Worm (Caenorhabditis elegans) whole organism, L4 larva: ENCODE results near the gene math-33.

Experiments used
- F26F4.8 ChIP-seq: fragments of 200-800 bp; sonication (Bioruptor generic); conservative IDR thresholded peaks from 2 replicates; pipeline ENCODE4 v1.3.6; 2022; ENCODE audit warnings: missing genetic modification characterization, missing compliant biosample characterization
- Y48G9A.11 ChIP-seq: fragments of 200-800 bp; sonication (Bioruptor generic); IDR thresholded peaks from 2 replicates; pipeline ENCODE4 v1.3.6; 2022; ENCODE audit warnings: missing genetic modification reagents, missing genetic modification characterization, missing compliant biosample characterization
- aha-1 ChIP-seq: fragments of 150-350 bp; peaks from one replicate; lab custom pipeline; 2014; ENCODE audit warnings: missing biosample characterization, missing genetic modification characterization
- ama-1 ChIP-seq: fragments of 150-350 bp; optimal IDR thresholded peaks from 2 replicates; lab custom pipeline; 2014; ENCODE audit warnings: inconsistent platforms, mixed read lengths
- ceh-32 ChIP-seq: sonication (generic microtip); optimal IDR thresholded peaks from 2 replicates; lab custom pipeline; 2016; ENCODE audit warnings: mild to moderate bottlenecking, missing genetic modification characterization, missing compliant biosample characterization; ENCODE audit not compliant: poor library complexity
- ceh-44 ChIP-seq: fragments of 200-800 bp; sonication (Bioruptor generic); IDR thresholded peaks from 2 replicates; pipeline ENCODE4 v1.3.6; 2022; ENCODE audit warnings: missing genetic modification reagents, missing genetic modification characterization, missing compliant biosample characterization
- ceh-82 ChIP-seq: sonication (generic microtip); optimal IDR thresholded peaks from 2 replicates; lab custom pipeline; 2017; ENCODE audit warnings: missing biosample characterization, missing genetic modification characterization
- cey-2 ChIP-seq: sonication (generic microtip); optimal IDR thresholded peaks from 3 replicates; lab custom pipeline; 2017; ENCODE audit warnings: missing genetic modification characterization, mild to moderate bottlenecking, missing compliant biosample characterization, antibody characterized with exemption, borderline replicate concordance; ENCODE audit not compliant: insufficient read depth
- ctbp-1 ChIP-seq: fragments of 200-800 bp; sonication (Bioruptor generic); IDR thresholded peaks from 2 replicates; pipeline ENCODE4 v1.3.6; 2022; ENCODE audit warnings: missing genetic modification reagents, missing genetic modification characterization, missing compliant biosample characterization
- daf-12 ChIP-seq: fragments of 150-350 bp; optimal IDR thresholded peaks from 2 replicates; lab custom pipeline; 2014; ENCODE audit warnings: missing biosample characterization, missing genetic modification reagents, missing genetic modification characterization
- dve-1 ChIP-seq: sonication (generic microtip); optimal IDR thresholded peaks from 2 replicates; lab custom pipeline; 2017; ENCODE audit warnings: antibody characterized with exemption, mild to moderate bottlenecking, missing genetic modification characterization, missing compliant biosample characterization; ENCODE audit not compliant: insufficient read depth
- fkh-10 ChIP-seq: fragments of 150-350 bp; optimal IDR thresholded peaks from 2 replicates; lab custom pipeline; 2014; ENCODE audit warnings: missing biosample characterization, missing genetic modification reagents, missing genetic modification characterization
- fos-1 ChIP-seq: fragments of 150-350 bp; optimal IDR thresholded peaks from 2 replicates; lab custom pipeline; 2014; ENCODE audit warnings: missing biosample characterization, missing genetic modification characterization
- gei-8 ChIP-seq: fragments of 200-800 bp; sonication (Bioruptor generic); optimal IDR thresholded peaks from 2 replicates; lab custom pipeline; 2018; ENCODE audit warnings: mild to moderate bottlenecking, missing genetic modification characterization, missing compliant biosample characterization
- hif-1 ChIP-seq, 2 experiments: sonication (generic microtip); optimal IDR thresholded peaks; 2 replicates each; lab custom pipeline; 2016 to 2017; ENCODE audit warnings: missing compliant biosample characterization in 2 of 2, missing genetic modification characterization in 2 of 2, missing genetic modification reagents in 2 of 2, missing genotype in 2 of 2, mild to moderate bottlenecking in 1 of 2
- hlh-11 ChIP-seq: fragments of 200-800 bp; sonication (Bioruptor generic); optimal IDR thresholded peaks from 2 replicates; lab custom pipeline; 2018; ENCODE audit warnings: mild to moderate bottlenecking, missing genetic modification characterization, missing compliant biosample characterization
- jun-1 ChIP-seq: fragments of 150-350 bp; optimal IDR thresholded peaks from 2 replicates; lab custom pipeline; 2014; ENCODE audit warnings: missing biosample characterization, missing genetic modification reagents, missing genetic modification characterization
- lim-7 ChIP-seq: fragments of 200-800 bp; sonication (Bioruptor generic); IDR thresholded peaks from 2 replicates; pipeline ENCODE4 v1.3.6; 2022; ENCODE audit warnings: missing genetic modification characterization, missing compliant biosample characterization
- lin-13 ChIP-seq: fragments of 150-350 bp; optimal IDR thresholded peaks from 2 replicates; lab custom pipeline; 2014; ENCODE audit warnings: missing biosample characterization, missing genetic modification reagents, missing genetic modification characterization
- lin-29 ChIP-seq: fragments of 200-800 bp; sonication (Bioruptor generic); IDR thresholded peaks from 2 replicates; pipeline ENCODE4 v1.3.6; 2022; ENCODE audit warnings: missing genetic modification reagents, missing genetic modification characterization, missing compliant biosample characterization
- lin-38 ChIP-seq: fragments of 200-800 bp; sonication (Bioruptor generic); IDR thresholded peaks from 2 replicates; pipeline ENCODE4 v1.3.6; 2022; ENCODE audit warnings: missing genetic modification reagents, missing genetic modification characterization, missing compliant biosample characterization
- lsy-2 ChIP-seq, 2 experiments: fragments of 150-350 bp in 1 of 2; sonication (generic microtip) in 1 of 2; optimal IDR thresholded peaks; 2 replicates each; lab custom pipeline; 2014 to 2017; ENCODE audit warnings: missing biosample characterization in 2 of 2, missing genetic modification characterization in 2 of 2
- mxl-2 ChIP-seq: fragments of 200-800 bp; sonication (Bioruptor generic); conservative IDR thresholded peaks from 2 replicates; pipeline ENCODE4 v1.3.6; 2022; ENCODE audit warnings: missing genetic modification reagents, missing genetic modification characterization, missing compliant biosample characterization
- mxl-3 ChIP-seq: fragments of 200-800 bp; sonication (Bioruptor generic); optimal IDR thresholded peaks from 2 replicates; lab custom pipeline; 2018; ENCODE audit warnings: mild to moderate bottlenecking, missing genetic modification characterization, missing compliant biosample characterization
- nhr-102 ChIP-seq: sonication (generic microtip); optimal IDR thresholded peaks from 2 replicates; lab custom pipeline; 2016; ENCODE audit warnings: mild to moderate bottlenecking, missing genetic modification characterization, moderate library complexity, missing compliant biosample characterization
- nhr-11 ChIP-seq: fragments of 150-350 bp; optimal IDR thresholded peaks from 2 replicates; lab custom pipeline; 2014; ENCODE audit warnings: missing biosample characterization, missing genetic modification characterization
- nhr-111 ChIP-seq: fragments of 200-800 bp; sonication (Bioruptor generic); optimal IDR thresholded peaks from 2 replicates; lab custom pipeline; 2018; ENCODE audit warnings: mild to moderate bottlenecking, missing genetic modification characterization, missing compliant biosample characterization
- nhr-237 ChIP-seq: sonication (generic microtip); optimal IDR thresholded peaks from 2 replicates; lab custom pipeline; 2017; ENCODE audit warnings: missing biosample characterization, missing genetic modification characterization
- nhr-28 ChIP-seq: fragments of 150-350 bp; optimal IDR thresholded peaks from 2 replicates; lab custom pipeline; 2014; ENCODE audit warnings: missing biosample characterization, missing genetic modification characterization
- nhr-6 ChIP-seq: fragments of 150-350 bp; optimal IDR thresholded peaks from 2 replicates; lab custom pipeline; 2014; ENCODE audit warnings: missing biosample characterization, missing genetic modification characterization
- nhr-76 ChIP-seq: fragments of 150-350 bp; optimal IDR thresholded peaks from 2 replicates; lab custom pipeline; 2014; ENCODE audit warnings: missing biosample characterization, missing genetic modification characterization
- nhr-77 ChIP-seq: fragments of 150-350 bp; optimal IDR thresholded peaks from 2 replicates; lab custom pipeline; 2014; ENCODE audit warnings: missing biosample characterization, missing genetic modification characterization
- pha-4 ChIP-seq, 2 experiments: fragments of 150-350 bp in 1 of 2; fragments of 200-800 bp in 1 of 2; sonication (Bioruptor generic) in 1 of 2; IDR thresholded peaks in 1 of 2; optimal IDR thresholded peaks in 1 of 2; 2 replicates each; pipeline versions ENCODE4 v1.3.6 to Lab custom; 2014 to 2022; ENCODE audit warnings: missing genetic modification characterization in 2 of 2, missing genetic modification reagents in 2 of 2, missing biosample characterization in 1 of 2, missing compliant biosample characterization in 1 of 2
- pqm-1 ChIP-seq: sonication (generic microtip); optimal IDR thresholded peaks from 2 replicates; lab custom pipeline; 2017; ENCODE audit warnings: missing biosample characterization, missing genetic modification characterization
- rbr-2 ChIP-seq: sonication (generic microtip); optimal IDR thresholded peaks from 2 replicates; lab custom pipeline; 2016; ENCODE audit warnings: missing genotype, missing genetic modification characterization, missing compliant biosample characterization
- saeg-2 ChIP-seq: fragments of 200-800 bp; sonication (Bioruptor generic); IDR thresholded peaks from 2 replicates; pipeline ENCODE4 v1.3.6; 2022; ENCODE audit warnings: missing genetic modification reagents, missing genetic modification characterization, missing compliant biosample characterization
- sdz-12 ChIP-seq: fragments of 200-800 bp; sonication (Bioruptor generic); optimal IDR thresholded peaks from 2 replicates; lab custom pipeline; 2018; ENCODE audit warnings: mild to moderate bottlenecking, missing genetic modification characterization, missing compliant biosample characterization
- set-16 ChIP-seq: fragments of 200-800 bp; sonication (Bioruptor generic); IDR thresholded peaks from 2 replicates; pipeline ENCODE4 v1.3.6; 2022; ENCODE audit warnings: missing genetic modification reagents, missing genetic modification characterization, missing compliant biosample characterization
- snpc-1.2 ChIP-seq: fragments of 200-800 bp; sonication (Bioruptor generic); IDR thresholded peaks from 2 replicates; pipeline ENCODE4 v1.3.6; 2022; ENCODE audit warnings: missing genetic modification reagents, missing genetic modification characterization, missing compliant biosample characterization
- spr-3 ChIP-seq: fragments of 200-800 bp; sonication (Bioruptor generic); optimal IDR thresholded peaks from 2 replicates; lab custom pipeline; 2018; ENCODE audit warnings: mild to moderate bottlenecking, missing genetic modification characterization, missing compliant biosample characterization
- tag-97 ChIP-seq: fragments of 200-800 bp; sonication (Bioruptor generic); IDR thresholded peaks from 2 replicates; pipeline ENCODE4 v1.3.6; 2022; ENCODE audit warnings: missing genetic modification characterization, missing compliant biosample characterization
- unc-62 ChIP-seq, 3 experiments: fragments of 150-350 bp in 1 of 3; sonication (generic microtip); optimal IDR thresholded peaks in 2 of 3; peaks in 1 of 3; 1 replicate in 1 of 3; 2 replicates in 2 of 3; lab custom pipeline; 2014 to 2017; ENCODE audit warnings: missing biosample characterization in 3 of 3, missing genetic modification characterization in 3 of 3, missing genetic modification reagents in 3 of 3, missing genotype in 1 of 3
- zag-1 ChIP-seq: fragments of 150-350 bp; optimal IDR thresholded peaks from 2 replicates; lab custom pipeline; 2014; ENCODE audit warnings: missing biosample characterization, missing genetic modification characterization
- zfp-2 ChIP-seq: sonication (generic microtip); optimal IDR thresholded peaks from 2 replicates; lab custom pipeline; 2016; ENCODE audit warnings: mild to moderate bottlenecking, missing genetic modification characterization, missing compliant biosample characterization
- zip-11 ChIP-seq: fragments of 200-800 bp; sonication (Bioruptor generic); IDR thresholded peaks from 2 replicates; pipeline ENCODE4 v1.3.6; 2022; ENCODE audit warnings: missing genetic modification characterization, missing compliant biosample characterization
- zip-2 ChIP-seq: fragments of 150-350 bp; optimal IDR thresholded peaks from 2 replicates; lab custom pipeline; 2014; ENCODE audit warnings: missing biosample characterization, missing genetic modification characterization
- ztf-11 ChIP-seq: fragments of 150-350 bp; optimal IDR thresholded peaks from 2 replicates; lab custom pipeline; 2014; ENCODE audit warnings: missing biosample characterization, missing genetic modification characterization

The math-33 gene

DNA sequence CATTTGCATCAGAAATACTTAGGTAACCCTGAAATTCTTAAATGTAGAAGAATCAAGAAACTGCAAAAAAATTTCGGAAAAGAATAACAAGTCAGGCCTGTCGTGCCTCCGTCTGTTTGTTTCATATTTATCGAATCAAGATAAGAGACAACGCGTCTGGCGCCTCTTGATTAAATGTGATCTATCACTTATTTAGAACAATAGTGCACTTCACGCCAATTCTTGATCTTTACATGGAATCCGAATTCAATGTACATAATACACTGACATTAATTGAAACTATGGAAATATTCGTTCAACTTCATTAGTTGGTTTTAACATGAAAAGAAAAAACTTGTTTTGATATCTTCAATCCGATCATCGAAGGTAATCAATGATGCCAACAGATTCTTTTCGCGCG is 8.8 kb downstream of the math-33 start, which contains the start of gene mboa-2 (continued):
- no peak for TF ChIP-seq sdz-12 (GFP tag; lab: Kevin White, UChicago)
- peak; percentile 14 for TF ChIP-seq gei-8 (GFP tag; lab: Kevin White, UChicago)
- TF ChIP-seq F26F4.8 (GFP tag; lab: Robert Waterston, UW), result no peak
- peak; percentile 20 for TF ChIP-seq rbr-2
- peak; percentile 50 for TF ChIP-seq nhr-28 (tag; lab: Kevin White, UChicago)
- TF ChIP-seq lin-13 (GFP tag; lab: Kevin White, UChicago), result no peak
- TF ChIP-seq lin-38, result peak; percentile 59
- peak; percentile 56 for TF ChIP-seq nhr-102 (tag; lab: Kevin White, UChicago)
- TF ChIP-seq pqm-1 (tag; lab: Kevin White, UChicago), result peak; percentile 9
- peak; percentile 83 for TF ChIP-seq dve-1 (tag; lab: Kevin White, UChicago)
- peak in 1 of 2 experiments; percentile 63 for TF ChIP-seq lsy-2 (tag; optimal IDR thresholded peaks at IDR 0.05; lab: Kevin White, UChicago)
- no peak for TF ChIP-seq saeg-2

DNA sequence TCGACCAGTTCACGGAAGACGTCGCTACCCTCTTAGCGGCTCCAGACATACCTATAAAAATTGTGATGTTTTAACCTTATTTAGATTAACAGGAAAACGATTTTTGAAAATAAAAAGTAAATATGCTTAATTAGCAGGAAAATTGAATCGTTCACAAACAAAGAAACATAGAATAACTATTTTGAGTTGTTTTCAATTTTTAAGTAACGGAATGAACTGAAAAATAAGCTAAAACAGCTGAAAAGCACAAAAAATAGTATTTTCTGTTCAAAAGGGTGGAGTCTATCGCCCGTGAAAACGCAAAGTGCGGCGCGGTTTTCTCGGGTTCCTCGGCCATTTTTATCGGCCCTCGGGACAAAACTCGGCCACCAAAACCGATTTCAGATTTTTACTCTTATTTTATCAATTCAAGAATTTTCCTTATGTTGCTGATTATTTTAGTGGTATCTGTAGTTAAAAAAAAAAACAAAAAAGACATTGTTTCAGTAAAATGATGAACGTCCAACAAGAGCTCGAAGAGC is 10.2 kb downstream of the math-33 start, which contains the start of the genes atp-5 and lmtr-3:
Gene atp-5, minus strand, starts transcription at position 51 of the 521 bp plus-strand sequence.
Gene lmtr-3, plus strand, starts transcription at position 370 of the 521 bp plus-strand sequence.
- TF ChIP-seq aha-1 (tag; lab: Kevin White, UChicago), result peak; percentile 16
- TF ChIP-seq mxl-3 (GFP tag; lab: Kevin White, UChicago), result peak; percentile 76
- no peak for TF ChIP-seq unc-62 (GFP tag; optimal IDR thresholded peaks at IDR 0.05 in 1 of 2; lab: Kevin White, UChicago)
- TF ChIP-seq unc-62 (tag; optimal IDR thresholded peaks at IDR 0.05; lab: Kevin White, UChicago), result no peak
- TF ChIP-seq mxl-2 (GFP tag; lab: Robert Waterston, UW), result no peak
- no peak for TF ChIP-seq nhr-111 (GFP tag; lab: Kevin White, UChicago)
- no peak for TF ChIP-seq jun-1 (tag; lab: Kevin White, UChicago)
- peak; percentile 69 for TF ChIP-seq nhr-28 (tag; lab: Kevin White, UChicago)
- TF ChIP-seq ceh-32 (tag; lab: Kevin White, UChicago), result no peak
- TF ChIP-seq set-16 (GFP tag; lab: Robert Waterston, UW), result no peak
- no peak for TF ChIP-seq zfp-2 (tag; lab: Kevin White, UChicago)
- peak; percentile 85 for TF ChIP-seq ceh-44 (GFP tag; lab: Robert Waterston, UW)
- no peak for TF ChIP-seq F26F4.8 (GFP tag; lab: Robert Waterston, UW)
- no peak for TF ChIP-seq lim-7
- TF ChIP-seq lsy-2 (tag; optimal IDR thresholded peaks at IDR 0.05; lab: Kevin White, UChicago), result peak in 1 of 2 experiments; percentile 67
- TF ChIP-seq nhr-11 (tag; lab: Kevin White, UChicago), result no peak
- peak; percentile 20; the same call in 1 of the 2 replicates for TF ChIP-seq ctbp-1
- peak; percentile 43; the same call in 1 of the 2 replicates for TF ChIP-seq Y48G9A.11 (GFP tag; lab: Robert Waterston, UW)
- no peak for TF ChIP-seq ceh-82
- TF ChIP-seq snpc-1.2 (GFP tag; lab: Robert Waterston, UW), result no peak
- peak; percentile 68 for TF ChIP-seq nhr-6 (tag; lab: Kevin White, UChicago)
- TF ChIP-seq nhr-76 (tag; lab: Kevin White, UChicago), result no peak
- TF ChIP-seq zip-11 (GFP tag; lab: Robert Waterston, UW), result no peak
- 0 out of 2 replicates have a peak, but pooled peaks have one; percentile 14 for TF ChIP-seq pha-4 (GFP tag; IDR thresholded peaks at IDR 0.05; lab: Robert Waterston, UW)
- no peak for TF ChIP-seq pha-4 (tag; optimal IDR thresholded peaks at IDR 0.05; lab: Kevin White, UChicago)
- TF ChIP-seq ztf-11, result no peak
- no peak for TF ChIP-seq nhr-237 (tag; lab: Kevin White, UChicago)
- TF ChIP-seq zag-1 (tag; lab: Kevin White, UChicago), result no peak
- TF ChIP-seq zip-2 (tag; lab: Kevin White, UChicago), result no peak
- peak in 1 of 2 experiments; percentile 91 for TF ChIP-seq hif-1 (tag; optimal IDR thresholded peaks at IDR 0.05; lab: Kevin White, UChicago)
- TF ChIP-seq gei-8 (GFP tag; lab: Kevin White, UChicago), result no peak
- TF ChIP-seq tag-97, result 0 out of 2 replicates have a peak, but pooled peaks have one; percentile 23
- TF ChIP-seq ama-1 (lab: Kevin White, UChicago), result no peak
- no peak for TF ChIP-seq cey-2
- no peak for TF ChIP-seq spr-3 (GFP tag; lab: Kevin White, UChicago)
- no peak for TF ChIP-seq fkh-10 (GFP tag; lab: Kevin White, UChicago)
- no peak for TF ChIP-seq pqm-1 (tag; lab: Kevin White, UChicago)
- no peak for TF ChIP-seq daf-12 (tag; lab: Kevin White, UChicago)
- TF ChIP-seq hlh-11 (tag; lab: Kevin White, UChicago), result peak; percentile 79
- TF ChIP-seq fos-1 (tag; lab: Kevin White, UChicago), result no peak
- TF ChIP-seq nhr-77 (tag; lab: Kevin White, UChicago), result peak; percentile 8
- no peak for TF ChIP-seq lin-29 (GFP tag; lab: Robert Waterston, UW)
- TF ChIP-seq rbr-2, result peak; percentile 57
